Worm (Caenorhabditis elegans) whole organism, early embryonic: ENCODE measurements around the gene Y7A5A.3.

Experiments
- B0310.2 ChIP-seq: sonication (generic microtip); optimal IDR thresholded peaks from 2 replicates; lab custom pipeline; 2016; ENCODE audit warnings: mild to moderate bottlenecking, missing genetic modification characterization, missing compliant biosample characterization
- F13C5.2 ChIP-seq: sonication (generic microtip); optimal IDR thresholded peaks from 2 replicates; lab custom pipeline; 2017; ENCODE audit warnings: mild to moderate bottlenecking, missing genetic modification characterization, inconsistent platforms, missing compliant biosample characterization
- aly-1 ChIP-seq: sonication (generic microtip); optimal IDR thresholded peaks from 2 replicates; lab custom pipeline; 2016; ENCODE audit warnings: missing genetic modification characterization, missing compliant biosample characterization
- ama-1 ChIP-seq: fragments of 150-350 bp; optimal IDR thresholded peaks from 2 replicates; lab custom pipeline; 2014
- ceh-13 ChIP-seq: fragments of 200-800 bp; sonication (Bioruptor generic); optimal IDR thresholded peaks from 2 replicates; lab custom pipeline; 2018; ENCODE audit warnings: mild to moderate bottlenecking, missing genetic modification characterization, missing compliant biosample characterization
- ceh-36 ChIP-seq: sonication (generic microtip); optimal IDR thresholded peaks from 2 replicates; lab custom pipeline; 2016; ENCODE audit warnings: missing genetic modification characterization, inconsistent platforms, missing compliant biosample characterization
- ets-7 ChIP-seq: sonication (generic microtip); optimal IDR thresholded peaks from 2 replicates; lab custom pipeline; 2016; ENCODE audit warnings: missing genotype, missing genetic modification characterization, missing compliant biosample characterization
- flt-1 ChIP-seq: fragments of 200-800 bp; sonication (Bioruptor generic); IDR thresholded peaks from 2 replicates; pipeline ENCODE4 v1.3.6; 2022; ENCODE audit warnings: missing genetic modification characterization, missing compliant biosample characterization
- hmbx-1 ChIP-seq: sonication (generic microtip); optimal IDR thresholded peaks from 2 replicates; lab custom pipeline; 2016; ENCODE audit warnings: mild to moderate bottlenecking, missing genetic modification characterization, missing compliant biosample characterization
- hmg-4 ChIP-seq: fragments of 200-800 bp; sonication (Bioruptor generic); optimal IDR thresholded peaks from 2 replicates; lab custom pipeline; 2018; ENCODE audit warnings: mild to moderate bottlenecking, missing genetic modification characterization, missing compliant biosample characterization
- hnd-1 ChIP-seq: sonication (generic microtip); optimal IDR thresholded peaks from 2 replicates; lab custom pipeline; 2016; ENCODE audit warnings: missing genetic modification characterization, missing compliant biosample characterization
- pes-1 ChIP-seq: fragments of 200-800 bp; sonication (Bioruptor generic); IDR thresholded peaks from 2 replicates; pipeline ENCODE4 v1.3.6; 2022; ENCODE audit warnings: missing genetic modification reagents, missing genetic modification characterization, missing compliant biosample characterization
- scrt-1 ChIP-seq: fragments of 200-800 bp; sonication (Bioruptor generic); IDR thresholded peaks from 2 replicates; pipeline ENCODE4 v1.3.6; 2022; ENCODE audit warnings: missing genetic modification characterization, missing compliant biosample characterization
- sea-1 ChIP-seq: fragments of 200-800 bp; sonication (Bioruptor generic); conservative IDR thresholded peaks from 2 replicates; pipeline ENCODE4 v1.3.6; 2022; ENCODE audit warnings: missing genetic modification characterization, missing compliant biosample characterization
- tbx-11 ChIP-seq: fragments of 200-800 bp; sonication (Bioruptor generic); IDR thresholded peaks from 2 replicates; pipeline ENCODE4 v1.3.6; 2022; ENCODE audit warnings: missing genetic modification characterization, missing compliant biosample characterization
- tbx-37 ChIP-seq: fragments of 200-800 bp; sonication (Bioruptor generic); conservative IDR thresholded peaks from 2 replicates; pipeline ENCODE4 v1.3.6; 2022; ENCODE audit warnings: missing genetic modification reagents, missing genetic modification characterization, missing compliant biosample characterization
- tra-4 ChIP-seq: sonication (generic microtip); optimal IDR thresholded peaks from 2 replicates; lab custom pipeline; 2017; ENCODE audit warnings: missing genetic modification characterization, missing compliant biosample characterization

The Y7A5A.3 gene

ce11 chrX:15782027-15782426 is 2.4 kb downstream of the Y7A5A.3 start, which contains the start of gene Y7A5A.24:
Gene Y7A5A.24, minus strand, starts transcription at chrX:15782127.
- TF ChIP-seq ceh-13 (no peak), tbx-37 (GFP tag; lab: Robert Waterston, UW) (no peak), hmbx-1 (no peak), F13C5.2 (tag; lab: Kevin White, UChicago) (no peak), sea-1 (GFP tag; lab: Robert Waterston, UW) (no peak), B0310.2 (no peak), scrt-1 (GFP tag; lab: Robert Waterston, UW) (no peak), flt-1 (GFP tag; lab: Robert Waterston, UW) (no peak), pes-1 (GFP tag; lab: Robert Waterston, UW) (no peak), hnd-1 (tag; lab: Kevin White, UChicago) (no peak), aly-1 (no peak), ceh-36 (tag; lab: Kevin White, UChicago) (no peak), hmg-4 (GFP tag; lab: Kevin White, UChicago) (no peak), ama-1 (lab: Kevin White, UChicago) (no peak), tra-4 (tag; lab: Kevin White, UChicago) (no peak), tbx-11 (GFP tag; lab: Robert Waterston, UW) (no peak)

- no peak for TF ChIP-seq ceh-36 (tag; lab: Kevin White, UChicago)
- TF ChIP-seq pes-1 (GFP tag; lab: Robert Waterston, UW), result no peak
- TF ChIP-seq flt-1 (GFP tag; lab: Robert Waterston, UW), result no peak
- no peak for TF ChIP-seq ceh-13
- TF ChIP-seq hmg-4 (GFP tag; lab: Kevin White, UChicago), result no peak
- no peak for TF ChIP-seq hnd-1 (tag; lab: Kevin White, UChicago)
- TF ChIP-seq ets-7 (tag; lab: Kevin White, UChicago), result no peak
- TF ChIP-seq tbx-11 (GFP tag; lab: Robert Waterston, UW), result no peak
- TF ChIP-seq F13C5.2 (tag; lab: Kevin White, UChicago), result no peak
- no peak for TF ChIP-seq tra-4 (tag; lab: Kevin White, UChicago)
- TF ChIP-seq aly-1, result no peak
- TF ChIP-seq B0310.2, result no peak
- TF ChIP-seq tbx-37 (GFP tag; lab: Robert Waterston, UW), result no peak
- TF ChIP-seq scrt-1 (GFP tag; lab: Robert Waterston, UW), result no peak
Measured at ce11 chrX:15779503-15779902, 5.0 kb downstream of the Y7A5A.3 start.

- TF ChIP-seq hmg-4 (GFP tag; lab: Kevin White, UChicago) (no peak), tbx-37 (GFP tag; lab: Robert Waterston, UW) (no peak)
Measured at ce11 chrX:15773262-15773908, 11.1 kb downstream of the Y7A5A.3 start, which contains the start of gene Y7A5A.13. Gene Y7A5A.13, plus strand, starts transcription at chrX:15773858.

ce11 chrX:15772674-15773073 is 11.8 kb downstream of the Y7A5A.3 start, which contains the start of gene Y7A5A.2:
Gene Y7A5A.2, minus strand, starts transcription at chrX:15772735.
- TF ChIP-seq ets-7 (tag; lab: Kevin White, UChicago) (no peak), scrt-1 (GFP tag; lab: Robert Waterston, UW) (no peak), tbx-37 (GFP tag; lab: Robert Waterston, UW) (no peak), hmbx-1 (no peak), B0310.2 (no peak), ceh-13 (no peak), hmg-4 (GFP tag; lab: Kevin White, UChicago) (no peak), pes-1 (GFP tag; lab: Robert Waterston, UW) (no peak), ceh-36 (tag; lab: Kevin White, UChicago) (no peak)

ce11 chrX:15771411-15771810 is 13.1 kb downstream of the Y7A5A.3 start, which contains the start of gene Y7A5A.1:
Gene Y7A5A.1, minus strand, starts transcription at chrX:15771493.
- no peak for TF ChIP-seq hmg-4 (GFP tag; lab: Kevin White, UChicago)
- no peak for TF ChIP-seq tbx-37 (GFP tag; lab: Robert Waterston, UW)
- no peak for TF ChIP-seq ama-1 (lab: Kevin White, UChicago)
- no peak for TF ChIP-seq ceh-36 (tag; lab: Kevin White, UChicago)
- TF ChIP-seq flt-1 (GFP tag; lab: Robert Waterston, UW), result no peak

- no peak for TF ChIP-seq aly-1
- no peak for TF ChIP-seq hmbx-1
- no peak for TF ChIP-seq scrt-1 (GFP tag; lab: Robert Waterston, UW)
- TF ChIP-seq F13C5.2 (tag; lab: Kevin White, UChicago), result no peak
- no peak for TF ChIP-seq hmg-4 (GFP tag; lab: Kevin White, UChicago)
- TF ChIP-seq sea-1 (GFP tag; lab: Robert Waterston, UW), result no peak
Measured at ce11 chrX:15770787-15771186, 13.7 kb downstream of the Y7A5A.3 start.

- TF ChIP-seq tbx-37 (GFP tag; lab: Robert Waterston, UW) (no peak), tra-4 (tag; lab: Kevin White, UChicago) (no peak), scrt-1 (GFP tag; lab: Robert Waterston, UW) (no peak), hmbx-1 (no peak), aly-1 (no peak), F13C5.2 (tag; lab: Kevin White, UChicago) (no peak), flt-1 (GFP tag; lab: Robert Waterston, UW) (no peak), hnd-1 (tag; lab: Kevin White, UChicago) (no peak), ets-7 (tag; lab: Kevin White, UChicago) (no peak), sea-1 (GFP tag; lab: Robert Waterston, UW) (no peak), B0310.2 (no peak), ceh-13 (no peak), hmg-4 (GFP tag; lab: Kevin White, UChicago) (no peak), tbx-11 (GFP tag; lab: Robert Waterston, UW) (no peak), ceh-36 (tag; lab: Kevin White, UChicago) (no peak), ama-1 (lab: Kevin White, UChicago) (no peak), pes-1 (GFP tag; lab: Robert Waterston, UW) (no peak)
Measured at ce11 chrX:15769895-15770559, 14.4 kb downstream of the Y7A5A.3 start.
